Worm (Caenorhabditis elegans) whole organism, L3 larva: ENCODE results near the gene molo-1.

ENCODE experiments used
- R02D3.7 ChIP-seq: fragments of 150-350 bp; optimal IDR thresholded peaks from 2 replicates; lab custom pipeline; 2014; ENCODE audit warnings: missing biosample characterization, missing genetic modification characterization
- ceh-9 ChIP-seq: sonication (generic microtip); optimal IDR thresholded peaks from 2 replicates; lab custom pipeline; 2018; ENCODE audit warnings: missing biosample characterization, missing genetic modification characterization
- egl-5 ChIP-seq: fragments of 150-350 bp; optimal IDR thresholded peaks from 2 replicates; lab custom pipeline; 2017; ENCODE audit warnings: missing biosample characterization, missing genetic modification reagents, missing genetic modification characterization, inconsistent platforms
- elt-2 ChIP-seq: sonication (generic microtip); optimal IDR thresholded peaks from 2 replicates; lab custom pipeline; 2016; ENCODE audit warnings: missing genetic modification reagents, mild to moderate bottlenecking, missing genetic modification characterization, missing compliant biosample characterization
- eor-1 ChIP-seq, 2 experiments: fragments of 150-350 bp; optimal IDR thresholded peaks; 2 replicates each; lab custom pipeline; 2014 to 2018; ENCODE audit warnings: missing biosample characterization in 2 of 2, missing genetic modification characterization in 2 of 2
- fkh-10 ChIP-seq: sonication (generic microtip); optimal IDR thresholded peaks from 2 replicates; lab custom pipeline; 2017; ENCODE audit warnings: missing biosample characterization, missing genetic modification reagents, missing genetic modification characterization
- fkh-2 ChIP-seq: fragments of 150-350 bp; optimal IDR thresholded peaks from 2 replicates; lab custom pipeline; 2014; ENCODE audit warnings: missing biosample characterization, missing genetic modification reagents, missing genetic modification characterization
- lsy-12 ChIP-seq: sonication (generic microtip); optimal IDR thresholded peaks from 2 replicates; lab custom pipeline; 2016; ENCODE audit warnings: mild to moderate bottlenecking, missing genetic modification characterization, missing compliant biosample characterization
- nfya-1 ChIP-seq: sonication (generic microtip); optimal IDR thresholded peaks from 2 replicates; lab custom pipeline; 2017; ENCODE audit warnings: missing genetic modification characterization, mild to moderate bottlenecking, missing compliant biosample characterization, antibody characterized with exemption, moderate library complexity; ENCODE audit not compliant: insufficient read depth
- nhr-11 ChIP-seq: fragments of 150-350 bp; optimal IDR thresholded peaks from 2 replicates; lab custom pipeline; 2014; ENCODE audit warnings: missing biosample characterization, missing genetic modification characterization
- nhr-23 ChIP-seq: fragments of 150-350 bp; optimal IDR thresholded peaks from 2 replicates; lab custom pipeline; 2014; ENCODE audit warnings: missing biosample characterization, missing genetic modification reagents, missing genetic modification characterization
- nhr-76 ChIP-seq: fragments of 150-350 bp; sonication (generic microtip); optimal IDR thresholded peaks from 5 replicates; lab custom pipeline; 2014; ENCODE audit warnings: missing biosample characterization, missing genetic modification characterization
- nhr-77 ChIP-seq: fragments of 150-350 bp; optimal IDR thresholded peaks from 2 replicates; lab custom pipeline; 2014; ENCODE audit warnings: missing biosample characterization, missing genetic modification characterization

molo-1 gene

DNA sequence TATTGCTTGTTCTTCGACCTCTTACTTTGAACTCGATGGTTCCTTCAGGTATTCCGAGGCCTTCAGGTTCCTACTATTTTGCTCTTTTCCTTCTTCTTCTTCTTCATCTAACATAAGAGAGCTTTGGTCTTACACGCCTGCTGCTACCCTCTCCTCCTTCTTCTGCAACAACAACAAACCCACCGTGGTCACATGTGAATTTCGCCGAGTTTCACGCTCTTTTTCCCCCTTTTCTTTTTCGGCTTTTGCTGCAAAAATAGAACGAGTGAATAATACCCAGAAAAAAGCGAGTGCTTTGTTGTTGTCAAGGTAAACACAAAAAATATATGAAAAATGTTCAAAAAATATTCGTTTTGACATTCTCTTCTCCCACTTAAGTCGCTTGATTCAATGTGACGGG is 49.6 kb downstream of the molo-1 start:
- TF ChIP-seq ceh-9 = no peak
- TF ChIP-seq fkh-10 (GFP tag; lab: Kevin White, UChicago) = peak; percentile 26
- no peak for TF ChIP-seq eor-1 (tag; optimal IDR thresholded peaks at IDR 0.05; lab: Kevin White, UChicago)
- no peak for TF ChIP-seq nhr-23 (tag; lab: Kevin White, UChicago)
- no peak for TF ChIP-seq egl-5 (tag; lab: Kevin White, UChicago)
- TF ChIP-seq nfya-1 = peak; percentile 21

DNA sequence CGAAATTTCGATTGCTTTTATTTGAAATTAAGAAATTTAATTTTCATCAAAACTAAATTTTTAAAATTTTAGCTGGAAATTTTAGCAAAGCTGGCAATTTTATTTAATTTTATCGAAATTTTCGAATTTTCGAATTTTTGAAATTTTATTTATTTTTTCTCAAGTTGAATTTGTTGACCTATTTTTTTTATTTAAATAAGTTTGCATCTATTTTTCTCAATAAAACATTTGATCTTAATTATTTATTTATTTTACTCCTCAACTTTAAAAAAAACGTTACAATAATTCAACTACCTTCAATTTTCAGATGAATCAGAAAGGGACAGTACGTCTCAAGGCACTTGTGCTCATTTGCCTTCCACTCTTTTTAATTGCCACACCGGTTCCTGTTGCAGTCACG is 51.0 kb downstream of the molo-1 start, which contains the start of gene daf-4:
daf-4 (plus strand) TSS at position 301 of the 400 bp plus-strand sequence.
- TF ChIP-seq nhr-77 (tag; lab: Kevin White, UChicago) (no peak), ceh-9 (no peak), lsy-12 (tag; lab: Kevin White, UChicago) (no peak), R02D3.7 (tag; lab: Kevin White, UChicago) (no peak), nhr-76 (tag; lab: Kevin White, UChicago) (no peak), nhr-11 (tag; lab: Kevin White, UChicago) (no peak), fkh-2 (no peak), elt-2 (no peak), egl-5 (tag; lab: Kevin White, UChicago) (no peak), nfya-1 (no peak)
